Worm (Caenorhabditis elegans): Measurements from ENCODE around the gene C08H9.15.

C08H9.15 gene

ce11 chrII:9868207-9868606 lies 12.8 kb upstream of the C08H9.15 start:
- TF ChIP-seq ceh-36 (tag; optimal IDR thresholded peaks at IDR 0.05) (no peak), B0310.2 (tag; optimal IDR thresholded peaks at IDR 0.05) (no peak), ama-1 (optimal IDR thresholded peaks at IDR 0.05) (no peak), hmbx-1 (tag; optimal IDR thresholded peaks at IDR 0.05) (no peak), flt-1 (GFP tag; IDR thresholded peaks at IDR 0.05) (no peak), aly-1 (tag; optimal IDR thresholded peaks at IDR 0.05) (no peak)

- TF ChIP-seq ets-7 (tag; optimal IDR thresholded peaks at IDR 0.05) (no peak), ama-1 (optimal IDR thresholded peaks at IDR 0.05) (no peak), B0310.2 (tag; optimal IDR thresholded peaks at IDR 0.05) (no peak), pes-1 (GFP tag; IDR thresholded peaks at IDR 0.05) (no peak), hmbx-1 (tag; optimal IDR thresholded peaks at IDR 0.05) (no peak), tbx-37 (GFP tag; conservative IDR thresholded peaks at IDR 0.05) (no peak), hnd-1 (tag; optimal IDR thresholded peaks at IDR 0.05) (no peak), ceh-13 (GFP tag; optimal IDR thresholded peaks at IDR 0.05) (no peak), sea-1 (GFP tag; conservative IDR thresholded peaks at IDR 0.05) (no peak), flt-1 (GFP tag; IDR thresholded peaks at IDR 0.05) (no peak), tbx-11 (GFP tag; IDR thresholded peaks at IDR 0.05) (no peak), F13C5.2 (tag; optimal IDR thresholded peaks at IDR 0.05) (no peak), tra-4 (tag; optimal IDR thresholded peaks at IDR 0.05) (no peak), ceh-36 (tag; optimal IDR thresholded peaks at IDR 0.05) (no peak), aly-1 (tag; optimal IDR thresholded peaks at IDR 0.05) (no peak), hmg-4 (GFP tag; optimal IDR thresholded peaks at IDR 0.05) (no peak), scrt-1 (GFP tag; IDR thresholded peaks at IDR 0.05) (no peak)
Measured at ce11 chrII:9868698-9869097, 12.3 kb upstream of the C08H9.15 start, which contains the start of gene old-1. Gene old-1, minus strand, starts transcription at chrII:9868747.

- TF ChIP-seq pes-1 (GFP tag; IDR thresholded peaks at IDR 0.05) (no peak), hmg-4 (GFP tag; optimal IDR thresholded peaks at IDR 0.05) (no peak), hnd-1 (tag; optimal IDR thresholded peaks at IDR 0.05) (no peak), B0310.2 (tag; optimal IDR thresholded peaks at IDR 0.05) (no peak), hmbx-1 (tag; optimal IDR thresholded peaks at IDR 0.05) (no peak), aly-1 (tag; optimal IDR thresholded peaks at IDR 0.05) (no peak), tbx-11 (GFP tag; IDR thresholded peaks at IDR 0.05) (no peak), tra-4 (tag; optimal IDR thresholded peaks at IDR 0.05) (no peak), F13C5.2 (tag; optimal IDR thresholded peaks at IDR 0.05) (no peak), sea-1 (GFP tag; conservative IDR thresholded peaks at IDR 0.05) (no peak), scrt-1 (GFP tag; IDR thresholded peaks at IDR 0.05) (no peak), ama-1 (optimal IDR thresholded peaks at IDR 0.05) (no peak), ets-7 (tag; optimal IDR thresholded peaks at IDR 0.05) (no peak), tbx-37 (GFP tag; conservative IDR thresholded peaks at IDR 0.05) (no peak), ceh-36 (tag; optimal IDR thresholded peaks at IDR 0.05) (no peak)
Measured at ce11 chrII:9871061-9871460, 9.9 kb upstream of the C08H9.15 start, which contains the start of gene chil-7. Gene chil-7, minus strand, starts transcription at chrII:9871172.

- no peak for TF ChIP-seq flt-1 (GFP tag; IDR thresholded peaks at IDR 0.05)
- TF ChIP-seq sea-1 (GFP tag; conservative IDR thresholded peaks at IDR 0.05) = no peak
- no peak for TF ChIP-seq F13C5.2 (tag; optimal IDR thresholded peaks at IDR 0.05)
- TF ChIP-seq ets-7 (tag; optimal IDR thresholded peaks at IDR 0.05) = no peak
- no peak for TF ChIP-seq pes-1 (GFP tag; IDR thresholded peaks at IDR 0.05)
- no peak for TF ChIP-seq tbx-11 (GFP tag; IDR thresholded peaks at IDR 0.05)
- no peak for TF ChIP-seq tra-4 (tag; optimal IDR thresholded peaks at IDR 0.05)
- TF ChIP-seq tbx-37 (GFP tag; conservative IDR thresholded peaks at IDR 0.05) = no peak
- no peak for TF ChIP-seq ceh-13 (GFP tag; optimal IDR thresholded peaks at IDR 0.05)
- no peak for TF ChIP-seq hmbx-1 (tag; optimal IDR thresholded peaks at IDR 0.05)
Measured at ce11 chrII:9872961-9873360, 8.0 kb upstream of the C08H9.15 start, which contains the start of gene chil-8. Gene chil-8, minus strand, starts transcription at chrII:9873061.

- no peak for TF ChIP-seq ceh-13 (GFP tag; optimal IDR thresholded peaks at IDR 0.05)
Measured at ce11 chrII:9874508-9875229, 6.3 kb upstream of the C08H9.15 start, which contains the start of the genes chil-2 and ctsa-3.2. Gene chil-2, minus strand, starts transcription at chrII:9874608. Gene ctsa-3.2, plus strand, starts transcription at chrII:9875179.

ce11 chrII:9879815-9880214 lies 1.2 kb upstream of the C08H9.15 start:
- TF ChIP-seq pes-1 (GFP tag; IDR thresholded peaks at IDR 0.05) (no peak), tra-4 (tag; optimal IDR thresholded peaks at IDR 0.05) (no peak), ceh-36 (tag; optimal IDR thresholded peaks at IDR 0.05) (no peak), sea-1 (GFP tag; conservative IDR thresholded peaks at IDR 0.05) (no peak), tbx-37 (GFP tag; conservative IDR thresholded peaks at IDR 0.05) (no peak), ceh-13 (GFP tag; optimal IDR thresholded peaks at IDR 0.05) (no peak), tbx-11 (GFP tag; IDR thresholded peaks at IDR 0.05) (no peak), aly-1 (tag; optimal IDR thresholded peaks at IDR 0.05) (no peak), hmg-4 (GFP tag; optimal IDR thresholded peaks at IDR 0.05) (no peak), flt-1 (GFP tag; IDR thresholded peaks at IDR 0.05) (no peak), ama-1 (optimal IDR thresholded peaks at IDR 0.05) (no peak), ets-7 (tag; optimal IDR thresholded peaks at IDR 0.05) (no peak), hmbx-1 (tag; optimal IDR thresholded peaks at IDR 0.05) (no peak), B0310.2 (tag; optimal IDR thresholded peaks at IDR 0.05) (no peak)

ce11 chrII:9886216-9886615 lies 5.2 kb downstream of the C08H9.15 start, which contains the start of gene algn-8:
Gene algn-8, minus strand, starts transcription at chrII:9886442.
- no peak for TF ChIP-seq sea-1 (GFP tag; conservative IDR thresholded peaks at IDR 0.05)

ce11 chrII:9888549-9888948 lies 7.6 kb downstream of the C08H9.15 start:
- TF ChIP-seq hmg-4 (GFP tag; optimal IDR thresholded peaks at IDR 0.05) (no peak), ama-1 (optimal IDR thresholded peaks at IDR 0.05) (no peak), tra-4 (tag; optimal IDR thresholded peaks at IDR 0.05) (no peak), ceh-13 (GFP tag; optimal IDR thresholded peaks at IDR 0.05) (no peak), flt-1 (GFP tag; IDR thresholded peaks at IDR 0.05) (no peak), pes-1 (GFP tag; IDR thresholded peaks at IDR 0.05) (no peak), hnd-1 (tag; optimal IDR thresholded peaks at IDR 0.05) (no peak), ets-7 (tag; optimal IDR thresholded peaks at IDR 0.05) (no peak), tbx-37 (GFP tag; conservative IDR thresholded peaks at IDR 0.05) (no peak)
